Worm (Caenorhabditis elegans): Measurements from ENCODE around the gene F46B3.16.

DNA sequence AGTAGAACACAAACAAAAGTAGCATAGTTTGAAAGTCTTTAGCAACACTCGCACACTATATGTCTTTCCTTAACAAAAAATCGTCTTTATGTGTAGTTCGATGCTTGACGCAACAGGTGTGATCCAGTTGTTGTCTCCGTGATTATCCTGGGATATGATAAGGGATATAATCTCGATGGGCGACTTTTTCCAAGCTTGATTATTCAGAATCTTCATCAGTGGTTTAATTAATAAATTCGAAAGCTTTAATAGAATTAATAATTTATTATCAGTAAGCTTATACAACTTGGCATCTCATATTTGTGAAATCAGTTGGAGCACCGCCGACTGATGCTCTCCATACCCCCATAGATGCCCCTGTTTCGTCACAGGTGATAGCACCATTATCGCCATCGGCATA is 15.8 kb upstream of the F46B3.16 start, which contains the start of gene F46B3.7:
- no peak for TF ChIP-seq fkh-10 (GFP tag; optimal IDR thresholded peaks at IDR 0.05)
- TF ChIP-seq daf-19 (GFP tag; conservative IDR thresholded peaks at IDR 0.05) = no peak
- TF ChIP-seq nhr-6 (tag; optimal IDR thresholded peaks at IDR 0.05) = no peak
- TF ChIP-seq mes-2 (tag; optimal IDR thresholded peaks at IDR 0.05; ENCODE audit: poor library complexity, severe bottlenecking) = no peak
- TF ChIP-seq pha-4 (GFP tag; IDR thresholded peaks at IDR 0.05) = no peak
- no peak for TF ChIP-seq pha-4 (tag; optimal IDR thresholded peaks at IDR 0.05)
- TF ChIP-seq aly-2 (tag; optimal IDR thresholded peaks at IDR 0.05) = no peak
- TF ChIP-seq zip-2 (tag; optimal IDR thresholded peaks at IDR 0.05) = no peak
